Worm (Caenorhabditis elegans): Measurements from ENCODE around the gene F42E8.1.
A peak's percentile ranks its signal among the peaks of the same experiment; 100 is the strongest.

F42E8.1 gene

ce11 chrV:13095654-13096053 lies 33.7 kb downstream of the F42E8.1 start, which contains the start of gene C34B4.5:
TSS of gene C34B4.5 (plus strand) at chrV:13095954.
- TF ChIP-seq K02D7.2 (tag; optimal IDR thresholded peaks at IDR 0.05) = no peak
- no peak for TF ChIP-seq C38D4.7 (GFP tag; optimal IDR thresholded peaks at IDR 0.05)
- TF ChIP-seq ceh-24 (tag; optimal IDR thresholded peaks at IDR 0.05) = no peak
- TF ChIP-seq tbx-2 (tag; optimal IDR thresholded peaks at IDR 0.05) = no peak
- no peak for TF ChIP-seq unc-86 (tag; optimal IDR thresholded peaks at IDR 0.05)
- no peak for TF ChIP-seq ref-2 (tag; optimal IDR thresholded peaks at IDR 0.05)
- TF ChIP-seq odd-2 (tag; optimal IDR thresholded peaks at IDR 0.05) = no peak
- TF ChIP-seq hlh-8 (tag; optimal IDR thresholded peaks at IDR 0.05) = no peak
- no peak for TF ChIP-seq F13H6.1 (tag; optimal IDR thresholded peaks at IDR 0.05)
- TF ChIP-seq ceh-45 (GFP tag; IDR thresholded peaks at IDR 0.05) = no peak
- no peak for TF ChIP-seq ceh-2 (tag; optimal IDR thresholded peaks at IDR 0.05)
- TF ChIP-seq ztf-16 (tag; optimal IDR thresholded peaks at IDR 0.05) = no peak
- TF ChIP-seq fax-1 (tag; optimal IDR thresholded peaks at IDR 0.05) = no peak
- no peak for TF ChIP-seq ceh-22 (tag; optimal IDR thresholded peaks at IDR 0.05)
- no peak for TF ChIP-seq pat-9 (tag; optimal IDR thresholded peaks at IDR 0.05)
- no peak for TF ChIP-seq ahr-1 (tag; optimal IDR thresholded peaks at IDR 0.05)
- TF ChIP-seq elt-2 (tag; optimal IDR thresholded peaks at IDR 0.05) = no peak
- TF ChIP-seq ceh-18 (tag; optimal IDR thresholded peaks at IDR 0.05) = no peak

DNA sequence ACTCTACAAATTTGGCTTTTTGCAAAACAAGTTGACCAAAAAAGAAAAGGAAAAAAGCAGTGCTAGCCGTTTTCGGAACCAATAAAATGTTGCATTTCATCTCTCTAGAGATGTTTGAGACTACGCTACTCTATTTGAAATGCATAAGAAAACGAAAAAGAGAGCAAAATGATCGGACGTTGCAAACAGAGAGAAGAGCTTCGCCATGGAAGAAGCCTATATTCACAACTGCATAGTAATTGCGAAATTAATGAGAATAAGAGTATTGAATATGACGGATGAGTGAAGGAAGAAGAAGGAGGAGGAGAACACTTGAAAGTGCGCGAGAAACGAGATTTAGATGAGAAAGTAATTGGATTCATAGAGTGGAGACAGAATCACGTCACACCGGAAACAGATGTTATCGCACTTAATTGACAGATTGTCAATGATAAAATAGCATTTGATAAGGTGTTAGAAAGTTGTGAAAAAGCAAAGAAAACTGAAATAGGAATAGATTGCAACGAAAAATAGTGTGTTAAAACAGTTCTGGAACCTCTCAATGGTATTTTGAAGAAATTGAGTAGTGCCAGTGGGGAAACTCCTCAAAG lies 44.0 kb downstream of the F42E8.1 start:
- TF ChIP-seq elt-2 (tag; optimal IDR thresholded peaks at IDR 0.05) = peak; percentile 29
- peak; percentile 87 for TF ChIP-seq unc-42 (tag; optimal IDR thresholded peaks at IDR 0.05)
- no peak for TF ChIP-seq odd-2 (tag; optimal IDR thresholded peaks at IDR 0.05)
- TF ChIP-seq madf-2 (tag; optimal IDR thresholded peaks at IDR 0.05) = no peak
- TF ChIP-seq fax-1 (tag; optimal IDR thresholded peaks at IDR 0.05) = no peak
- peak; percentile 35 for TF ChIP-seq unc-55 (GFP tag; optimal IDR thresholded peaks at IDR 0.05)
- no peak for TF ChIP-seq hlh-8 (tag; optimal IDR thresholded peaks at IDR 0.05)
- TF ChIP-seq hlh-6 (tag; optimal IDR thresholded peaks at IDR 0.05) = no peak
- TF ChIP-seq F13H6.1 (tag; optimal IDR thresholded peaks at IDR 0.05) = no peak

DNA sequence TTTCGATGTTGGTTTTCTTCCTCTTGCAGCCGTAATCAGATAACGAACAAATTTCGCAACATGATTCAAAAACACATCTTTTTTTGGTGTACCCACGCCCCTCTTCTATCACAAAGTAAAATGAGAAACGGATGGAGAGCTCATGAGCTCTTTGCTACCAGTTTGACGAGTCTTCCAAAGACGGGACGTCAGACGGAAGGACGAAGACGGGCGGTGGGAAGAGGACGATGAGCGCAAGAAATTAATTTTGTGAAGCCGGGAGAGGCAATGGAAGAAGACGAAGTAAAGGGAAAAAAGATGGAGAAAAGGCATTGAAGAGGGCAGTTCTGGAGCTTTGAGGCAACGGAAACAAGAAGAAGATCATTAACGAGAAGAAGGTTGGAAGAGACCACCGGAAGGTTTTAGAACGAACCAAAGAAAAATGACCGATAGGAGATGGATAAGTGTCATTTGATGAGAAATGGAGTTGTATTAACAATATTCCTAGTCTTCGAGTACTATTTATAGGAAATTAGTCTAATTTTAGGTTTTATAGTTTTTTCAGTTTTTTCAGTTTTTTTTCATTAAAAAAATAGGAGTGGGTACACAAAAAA lies 49.8 kb downstream of the F42E8.1 start:
- TF ChIP-seq hlh-13 (GFP tag; optimal IDR thresholded peaks at IDR 0.05) (no peak), pros-1 (tag; optimal IDR thresholded peaks at IDR 0.05) (no peak), lim-6 (tag; optimal IDR thresholded peaks at IDR 0.05) (peak; percentile 18), pag-3 (tag; optimal IDR thresholded peaks at IDR 0.05; ENCODE audit: borderline replicate concordance) (no peak), ama-1 (optimal IDR thresholded peaks at IDR 0.05) (no peak), unc-42 (tag; optimal IDR thresholded peaks at IDR 0.05) (peak; percentile 59), C08G9.2 (tag; optimal IDR thresholded peaks at IDR 0.05) (no peak), sdc-2 (tag; optimal IDR thresholded peaks at IDR 0.05) (no peak), ceh-31 (tag; optimal IDR thresholded peaks at IDR 0.05) (peak; percentile 2), pha-4 (tag; optimal IDR thresholded peaks at IDR 0.05) (no peak), fax-1 (tag; optimal IDR thresholded peaks at IDR 0.05) (no peak), ceh-14 (tag; optimal IDR thresholded peaks at IDR 0.05) (peak; percentile 51), tbx-2 (tag; optimal IDR thresholded peaks at IDR 0.05) (peak; percentile 5), elt-2 (tag; optimal IDR thresholded peaks at IDR 0.05) (no peak), sox-4 (tag; optimal IDR thresholded peaks at IDR 0.05) (no peak), tbx-7 (tag; optimal IDR thresholded peaks at IDR 0.05) (no peak), ceh-6 (GFP tag; optimal IDR thresholded peaks at IDR 0.05) (no peak), odd-2 (tag; optimal IDR thresholded peaks at IDR 0.05) (no peak), ceh-34 (tag; optimal IDR thresholded peaks at IDR 0.05) (no peak), ceh-2 (tag; optimal IDR thresholded peaks at IDR 0.05) (no peak)

DNA sequence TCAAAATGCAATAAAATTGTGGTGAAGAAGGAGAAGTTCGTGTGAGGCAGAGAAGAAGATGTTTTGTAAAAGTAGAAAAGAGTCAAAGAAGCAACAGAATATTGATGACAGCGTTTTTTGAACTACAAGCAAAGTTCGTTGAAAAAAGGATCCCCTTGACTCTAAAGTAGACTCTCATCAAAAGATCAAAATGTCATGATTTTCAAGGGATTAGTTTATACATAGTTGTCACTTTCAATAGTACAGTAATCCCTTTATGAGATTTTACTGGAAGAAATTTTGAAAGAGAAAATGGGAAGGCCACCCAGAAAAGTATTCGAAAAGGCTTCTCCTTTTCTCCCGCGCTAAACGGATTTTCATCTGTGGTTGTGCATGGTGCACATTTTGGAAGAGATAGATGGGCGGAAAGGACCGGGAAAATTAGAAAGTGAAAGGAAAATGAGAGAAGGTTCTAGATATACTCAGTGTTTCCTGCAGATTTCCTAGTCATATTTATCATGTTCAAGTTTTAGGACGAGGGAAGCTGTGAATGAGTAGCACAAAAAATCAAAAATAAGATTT lies 51.1 kb downstream of the F42E8.1 start:
- no peak for TF ChIP-seq ttx-3 (tag; optimal IDR thresholded peaks at IDR 0.05)
- TF ChIP-seq ceh-30 (tag; optimal IDR thresholded peaks at IDR 0.05) = no peak
- TF ChIP-seq unc-42 (tag; optimal IDR thresholded peaks at IDR 0.05) = peak; percentile 83

Measured in whole organism, late embryonic.